Fruit fly (Drosophila melanogaster) whole organism, wandering third instar larva: Measurements from ENCODE around the gene CG31493.
A peak's percentile ranks its signal among the peaks of the same experiment; 100 is the strongest.

Experiments used
- Abd-B ChIP-seq: fragments of >200 bp; optimal IDR thresholded peaks from 2 replicates; lab custom pipeline; 2017; ENCODE audit warnings: missing biosample characterization, missing genetic modification characterization
- CG32264 ChIP-seq: fragments of 200-800 bp; sonication (Bioruptor generic); optimal IDR thresholded peaks from 2 replicates; lab custom pipeline; 2016; ENCODE audit warnings: missing biosample characterization, missing genetic modification characterization
- CG9705 ChIP-seq: fragments of 200-800 bp; sonication (Bioruptor generic); optimal IDR thresholded peaks from 2 replicates; lab custom pipeline; 2018; ENCODE audit warnings: missing biosample characterization, mild to moderate bottlenecking, missing genetic modification characterization
- CrebA ChIP-seq: fragments of 200-800 bp; sonication (Bioruptor generic); optimal IDR thresholded peaks from 2 replicates; lab custom pipeline; 2016; ENCODE audit warnings: missing biosample characterization, mild to moderate bottlenecking, missing genetic modification characterization, borderline replicate concordance
- Dfd ChIP-seq: fragments of >200 bp; optimal IDR thresholded peaks from 2 replicates; lab custom pipeline; 2017; ENCODE audit warnings: missing biosample characterization, missing genetic modification characterization
- Dif ChIP-seq: fragments of 200-275, 200-300 bp; sonication (Bioruptor generic); optimal IDR thresholded peaks from 2 replicates; lab custom pipeline; 2018; ENCODE audit warnings: missing biosample characterization, missing genetic modification characterization; ENCODE audit not compliant: partially characterized antibody
- GATAd ChIP-seq: sonication (Bioruptor generic); optimal IDR thresholded peaks from 2 replicates; lab custom pipeline; 2016; ENCODE audit warnings: missing biosample characterization, missing genetic modification characterization
- HLH106 ChIP-seq: fragments of 200-800 bp; optimal IDR thresholded peaks from 3 replicates; lab custom pipeline; 2019; ENCODE audit warnings: missing biosample characterization, mild to moderate bottlenecking, missing genetic modification characterization, moderate library complexity
- Hnf4 ChIP-seq: fragments of 200-800 bp; sonication (Bioruptor generic); optimal IDR thresholded peaks from 2 replicates; lab custom pipeline; 2016; ENCODE audit warnings: missing biosample characterization, mild to moderate bottlenecking, missing genetic modification characterization
- Hr78 ChIP-seq: fragments of >200 bp; optimal IDR thresholded peaks from 2 replicates; lab custom pipeline; 2017; ENCODE audit warnings: missing biosample characterization, missing genetic modification characterization
- Hr83 ChIP-seq: fragments of 200-300 bp; sonication (Bioruptor generic); optimal IDR thresholded peaks from 2 replicates; lab custom pipeline; 2016; ENCODE audit warnings: missing biosample characterization, mild to moderate bottlenecking, missing genetic modification characterization, moderate library complexity; ENCODE audit not compliant: poor library complexity, severe bottlenecking
- Jra ChIP-seq: sonication (Bioruptor generic); optimal IDR thresholded peaks from 2 replicates; lab custom pipeline; 2016; ENCODE audit warnings: missing biosample characterization, missing genetic modification characterization
- Mio ChIP-seq: sonication (Bioruptor generic); optimal IDR thresholded peaks from 2 replicates; lab custom pipeline; 2016; ENCODE audit warnings: missing biosample characterization, missing genetic modification characterization
- Myc ChIP-seq: fragments of >200 bp; optimal IDR thresholded peaks from 2 replicates; lab custom pipeline; 2017
- N ChIP-seq: fragments of >200 bp; optimal IDR thresholded peaks from 2 replicates; lab custom pipeline; 2018; ENCODE audit warnings: missing biosample characterization, missing external identifiers, missing genetic modification characterization
- OdsH ChIP-seq: fragments of 200-800 bp; sonication (Bioruptor generic); optimal IDR thresholded peaks from 2 replicates; lab custom pipeline; 2016; ENCODE audit warnings: missing biosample characterization, mild to moderate bottlenecking, missing genetic modification characterization
- Rel ChIP-seq, 2 experiments: fragments of 200-800 bp; sonication (Bioruptor generic) in 1 of 2; optimal IDR thresholded peaks; 2 replicates in 1 of 2; 3 replicates in 1 of 2; lab custom pipeline; 2016 to 2019; ENCODE audit warnings: mild to moderate bottlenecking in 2 of 2, missing biosample characterization in 2 of 2, missing genetic modification characterization in 2 of 2, moderate library complexity in 1 of 2
- Sp1 ChIP-seq: fragments of 200-800 bp; sonication (Bioruptor generic); optimal IDR thresholded peaks from 3 replicates; lab custom pipeline; 2019; ENCODE audit warnings: missing biosample characterization, mild to moderate bottlenecking, missing genetic modification characterization, moderate library complexity
- Vsx2 ChIP-seq: fragments of 200-300, 225-300 bp; sonication (Bioruptor generic); optimal IDR thresholded peaks from 2 replicates; lab custom pipeline; 2018; ENCODE audit warnings: missing biosample characterization, missing genetic modification characterization; ENCODE audit not compliant: partially characterized antibody
- br ChIP-seq: fragments of 200-800 bp; sonication (Bioruptor generic); optimal IDR thresholded peaks from 2 replicates; lab custom pipeline; 2016; ENCODE audit warnings: missing biosample characterization, missing genetic modification characterization
- brk ChIP-seq: fragments of 200-800 bp; sonication (Bioruptor generic); optimal IDR thresholded peaks from 2 replicates; lab custom pipeline; 2016; ENCODE audit warnings: missing biosample characterization, mild to moderate bottlenecking, missing genetic modification characterization
- dl ChIP-seq, 2 experiments: fragments of 175-275, 200-275 bp in 1 of 2; fragments of 200-275 bp in 1 of 2; sonication (Bioruptor generic); optimal IDR thresholded peaks; lab custom pipeline; 2018; ENCODE audit warnings: mild to moderate bottlenecking in 2 of 2, missing biosample characterization in 2 of 2, missing genetic modification characterization in 2 of 2, moderate library complexity in 2 of 2; ENCODE audit not compliant: partially characterized antibody in 2 of 2, insufficient read depth in 1 of 2
- dmrt93B ChIP-seq: fragments of 200-800 bp; sonication (Bioruptor generic); optimal IDR thresholded peaks from 2 replicates; lab custom pipeline; 2018; ENCODE audit warnings: missing biosample characterization, mild to moderate bottlenecking, missing genetic modification characterization
- dsf ChIP-seq: sonication (Bioruptor generic); optimal IDR thresholded peaks from 2 replicates; lab custom pipeline; 2016; ENCODE audit warnings: missing biosample characterization, missing genetic modification characterization, borderline replicate concordance
- ey ChIP-seq: fragments of 200-800 bp; sonication (Bioruptor generic); optimal IDR thresholded peaks from 2 replicates; lab custom pipeline; 2016; ENCODE audit warnings: missing biosample characterization, missing genetic modification characterization
- foxo ChIP-seq, 2 experiments: fragments of 200-800 bp; sonication (Bioruptor generic); optimal IDR thresholded peaks; 2 replicates in 1 of 2; 3 replicates in 1 of 2; lab custom pipeline; 2016 to 2017; ENCODE audit warnings: missing biosample characterization in 2 of 2, missing genetic modification characterization in 2 of 2
- fru ChIP-seq: fragments of 200-800 bp; sonication (Bioruptor generic); optimal IDR thresholded peaks from 3 replicates; lab custom pipeline; 2016; ENCODE audit warnings: missing biosample characterization, mild to moderate bottlenecking, missing genetic modification characterization
- h ChIP-seq: fragments of 200-800 bp; sonication (Bioruptor generic); optimal IDR thresholded peaks from 3 replicates; lab custom pipeline; 2016; ENCODE audit warnings: missing biosample characterization, mild to moderate bottlenecking, missing genetic modification characterization
- jim ChIP-seq: fragments of 175-275, 200-325 bp; sonication (Bioruptor generic); optimal IDR thresholded peaks from 2 replicates; lab custom pipeline; 2016; ENCODE audit warnings: missing biosample characterization, mild to moderate bottlenecking, missing genetic modification characterization
- lola ChIP-seq: fragments of >200 bp; optimal IDR thresholded peaks from 2 replicates; lab custom pipeline; 2017; ENCODE audit warnings: missing biosample characterization, missing genetic modification characterization
- pan ChIP-seq: fragments of >200 bp; optimal IDR thresholded peaks from 2 replicates; lab custom pipeline; 2017
- psq ChIP-seq: fragments of 200-800 bp; sonication (Bioruptor generic); optimal IDR thresholded peaks from 3 replicates; lab custom pipeline; 2017; ENCODE audit warnings: missing biosample characterization, mild to moderate bottlenecking, missing genetic modification characterization, moderate library complexity
- rgr ChIP-seq: fragments of 200-800 bp; sonication (Bioruptor generic); optimal IDR thresholded peaks from 3 replicates; lab custom pipeline; 2016; ENCODE audit warnings: missing biosample characterization, mild to moderate bottlenecking, missing genetic modification characterization
- sage ChIP-seq: fragments of 200-800 bp; sonication (Bioruptor generic); optimal IDR thresholded peaks from 2 replicates; lab custom pipeline; 2016; ENCODE audit warnings: missing biosample characterization, mild to moderate bottlenecking, missing genetic modification characterization
- sv ChIP-seq: fragments of 200-800 bp; sonication (Bioruptor generic); optimal IDR thresholded peaks from 3 replicates; lab custom pipeline; 2016; ENCODE audit warnings: missing biosample characterization, missing genetic modification characterization
- tai ChIP-seq: sonication (Bioruptor generic); optimal IDR thresholded peaks from 2 replicates; lab custom pipeline; 2016; ENCODE audit warnings: missing biosample characterization, missing genetic modification characterization
- usp ChIP-seq: fragments of >200 bp; optimal IDR thresholded peaks from 2 replicates; lab custom pipeline; 2017; ENCODE audit warnings: missing biosample characterization, missing genetic modification characterization
- woc ChIP-seq: sonication (Bioruptor generic); optimal IDR thresholded peaks from 2 replicates; lab custom pipeline; 2016; ENCODE audit warnings: missing biosample characterization, mild to moderate bottlenecking, missing genetic modification characterization

Gene CG31493

DNA sequence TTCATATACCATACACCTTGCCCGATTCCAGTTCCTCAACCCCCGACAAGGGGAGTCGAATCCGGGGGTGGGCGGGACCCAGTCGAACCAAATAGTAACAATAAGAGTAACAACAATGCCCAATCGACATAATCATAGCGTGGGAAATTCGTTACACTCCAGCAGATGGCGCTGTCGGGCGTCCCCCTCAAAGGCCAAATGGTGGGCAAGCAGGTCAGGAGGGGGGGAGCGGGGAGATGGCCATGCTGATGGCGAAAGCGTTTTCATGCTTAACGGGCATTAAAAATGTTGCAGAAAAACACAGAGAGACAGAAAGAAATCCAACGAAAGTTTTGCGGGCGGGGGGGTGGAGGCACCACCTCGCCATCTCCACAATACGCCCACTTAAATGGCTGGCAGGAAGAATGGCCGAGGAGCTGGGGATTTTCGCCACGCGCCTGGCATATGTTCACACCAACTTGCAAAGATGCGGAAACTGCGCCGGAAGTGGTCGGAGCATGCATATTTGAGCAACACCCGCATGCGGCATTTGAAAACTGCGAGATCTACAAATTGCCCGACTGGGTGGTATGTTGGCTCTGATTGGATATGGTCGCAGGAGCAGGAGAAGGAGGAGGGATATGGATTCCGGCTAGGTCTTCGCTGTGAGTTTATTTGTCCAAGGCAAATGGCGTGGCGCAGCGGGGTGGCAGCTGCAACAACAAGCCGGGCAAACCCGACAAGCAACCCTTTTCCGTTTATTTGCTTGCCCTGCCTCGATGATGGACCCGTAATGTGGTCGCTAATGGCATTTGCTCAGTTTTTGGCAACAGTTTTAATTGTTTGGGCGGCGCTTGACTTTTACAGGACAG lies 8.1 kb downstream of the CG31493 start:
- TF ChIP-seq dsf (GFP tag; lab: Kevin White, UChicago): no peak
- TF ChIP-seq sage: no peak
- no peak for TF ChIP-seq br (GFP tag; lab: Kevin White, UChicago)

DNA sequence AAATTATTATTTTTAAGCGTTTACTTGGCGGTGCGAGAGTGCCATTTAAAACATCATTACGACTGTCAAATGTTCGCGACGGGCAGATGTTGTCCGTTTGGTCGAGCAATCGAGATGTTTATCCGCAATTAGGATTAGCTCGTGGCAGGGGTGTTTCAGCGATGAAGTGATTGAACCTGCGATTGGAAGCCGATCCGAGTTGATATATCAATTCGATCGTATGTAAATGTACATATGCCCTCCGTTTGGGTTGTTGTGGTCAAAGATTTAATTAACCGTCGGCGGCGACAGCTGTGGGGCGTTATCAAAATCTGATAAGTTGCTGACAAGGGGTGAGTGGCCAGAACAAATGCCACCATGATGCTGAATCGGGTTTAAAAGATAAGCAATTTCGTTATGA lies 11.2 kb downstream of the CG31493 start:
- TF ChIP-seq Sp1 (GFP tag; lab: Kevin White, UChicago) (no peak), woc (no peak), Jra (GFP tag; lab: Kevin White, UChicago) (no peak), dmrt93B (GFP tag; lab: Kevin White, UChicago) (no peak), br (GFP tag; lab: Kevin White, UChicago) (no peak), CG32264 (GFP tag; lab: Kevin White, UChicago) (no peak), sv (GFP tag; lab: Kevin White, UChicago) (no peak), psq (GFP tag; lab: Kevin White, UChicago) (no peak), CrebA (no peak), Hr83 (GFP tag; lab: Kevin White, UChicago) (no peak), GATAd (GFP tag; lab: Kevin White, UChicago) (no peak)

DNA sequence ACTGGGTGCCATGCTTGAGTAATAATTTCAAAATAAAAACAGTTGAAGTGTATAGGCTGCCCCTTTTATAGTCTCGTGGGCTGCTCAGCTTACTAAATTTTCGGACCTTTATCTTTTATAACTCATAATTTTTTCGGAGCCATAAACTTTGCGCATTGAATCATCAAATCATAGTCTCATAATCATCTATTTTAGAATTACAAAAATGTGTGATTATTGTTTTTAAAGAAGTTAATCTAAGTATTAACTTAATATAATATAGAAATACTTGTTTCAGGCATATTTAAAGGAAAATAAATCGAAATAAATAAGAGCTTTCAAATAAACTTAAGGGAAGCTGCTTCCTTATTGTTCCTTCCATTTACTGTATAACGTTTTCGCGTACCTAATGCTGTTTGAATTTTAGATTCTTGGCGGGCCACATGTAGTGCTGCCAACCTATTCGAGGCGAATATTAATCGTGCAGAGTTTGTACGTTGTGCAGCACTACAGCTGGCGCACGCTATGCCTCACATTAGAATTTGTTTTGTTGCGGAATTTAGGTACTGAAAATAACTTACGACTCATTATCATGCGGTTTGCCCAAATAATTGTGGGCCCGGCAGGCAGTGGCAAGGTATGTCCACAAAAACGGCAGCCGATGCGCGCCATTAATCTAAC lies 13.0 kb downstream of the CG31493 start, which contains the start of the genes CG14610 and CG2656:
Gene CG14610, minus strand, starts transcription at position 51 of the 660 bp plus-strand sequence.
Gene CG2656, plus strand, starts transcription at position 480 of the 660 bp plus-strand sequence.
- peak; percentile 70 for TF ChIP-seq psq (GFP tag; lab: Kevin White, UChicago)
- TF ChIP-seq dmrt93B (GFP tag; lab: Kevin White, UChicago): no peak
- TF ChIP-seq lola (GFP tag; lab: Kevin White, UChicago): no peak
- TF ChIP-seq GATAd (GFP tag; lab: Kevin White, UChicago): peak; percentile 44
- peak; percentile 44 for TF ChIP-seq CG9705
- peak; percentile 77 for TF ChIP-seq Jra (GFP tag; lab: Kevin White, UChicago)
- TF ChIP-seq Hnf4: no peak
- TF ChIP-seq Vsx2: no peak
- no peak for TF ChIP-seq Rel (GFP tag; optimal IDR thresholded peaks at IDR 0.05; lab: Kevin White, UChicago)
- no peak for TF ChIP-seq Rel (tag; optimal IDR thresholded peaks at IDR 0.05; lab: Kevin White, UChicago)
- no peak for TF ChIP-seq dl (GFP tag; optimal IDR thresholded peaks at IDR 0.05; lab: Kevin White, UChicago; ENCODE audit: insufficient read depth in 1 of 2, partially characterized antibody in 2 of 2)
- peak; percentile 71 for TF ChIP-seq OdsH (GFP tag; lab: Kevin White, UChicago)
- TF ChIP-seq Sp1 (GFP tag; lab: Kevin White, UChicago): no peak
- TF ChIP-seq foxo (GFP tag; optimal IDR thresholded peaks at IDR 0.05; lab: Kevin White, UChicago): peak in 1 of 2 experiments; percentile 94
- peak; percentile 28 for TF ChIP-seq Mio (GFP tag; lab: Kevin White, UChicago)
- TF ChIP-seq tai (GFP tag; lab: Kevin White, UChicago): no peak
- TF ChIP-seq ey (GFP tag; lab: Kevin White, UChicago): peak; percentile 79
- no peak for TF ChIP-seq Abd-B (GFP tag; lab: Kevin White, UChicago)
- TF ChIP-seq CG32264 (GFP tag; lab: Kevin White, UChicago): peak; percentile 23
- no peak for TF ChIP-seq dsf (GFP tag; lab: Kevin White, UChicago)
- TF ChIP-seq Dfd (GFP tag; lab: Kevin White, UChicago): no peak
- TF ChIP-seq Hr78 (GFP tag; lab: Kevin White, UChicago): no peak
- TF ChIP-seq Hr83 (GFP tag; lab: Kevin White, UChicago): peak; percentile 97
- peak; percentile 91 for TF ChIP-seq rgr (GFP tag; lab: Kevin White, UChicago)
- peak; percentile 80 for TF ChIP-seq br (GFP tag; lab: Kevin White, UChicago)
- TF ChIP-seq sage: no peak
- TF ChIP-seq Dif (GFP tag; lab: Kevin White, UChicago): no peak
- TF ChIP-seq woc: no peak
- peak; percentile 25 for TF ChIP-seq Myc
- no peak for TF ChIP-seq CrebA
- peak; percentile 62 for TF ChIP-seq jim (GFP tag; lab: Kevin White, UChicago)
- TF ChIP-seq N: no peak
- no peak for TF ChIP-seq brk (GFP tag; lab: Kevin White, UChicago)
- TF ChIP-seq h: peak; percentile 91
- no peak for TF ChIP-seq usp (GFP tag; lab: Kevin White, UChicago)
- no peak for TF ChIP-seq pan (lab: Kevin White, UChicago)
- TF ChIP-seq fru (GFP tag; lab: Kevin White, UChicago): peak; percentile 78
- TF ChIP-seq sv (GFP tag; lab: Kevin White, UChicago): peak; percentile 71
- TF ChIP-seq HLH106 (tag; lab: Kevin White, UChicago): no peak
- TF ChIP-seq, all 38 proteins: peak for 17
